Fruit fly (Drosophila melanogaster) whole organism, embryonic: ENCODE data around the gene gfzf.

Source experiments
- Ada2b ChIP-seq: fragments of 200-800 bp; sonication (Bioruptor generic); IDR thresholded peaks from 2 replicates; pipeline ENCODE4 v1.3.6; 2022; ENCODE audit warnings: missing biosample characterization, missing genetic modification characterization
- B-H2 ChIP-seq: fragments of 200-800 bp; sonication (Bioruptor generic); optimal IDR thresholded peaks from 2 replicates; lab custom pipeline; 2018; ENCODE audit warnings: missing biosample characterization, mild to moderate bottlenecking, missing genetic modification characterization
- CG10366 ChIP-seq: fragments of 200-800 bp; sonication (Bioruptor generic); IDR thresholded peaks from 2 replicates; pipeline ENCODE4 v1.3.6; 2022; ENCODE audit warnings: missing biosample characterization, missing genetic modification characterization
- CG11093 ChIP-seq: fragments of 200-800 bp; sonication (Bioruptor generic); IDR thresholded peaks from 3 replicates; pipeline ENCODE4 v1.3.6; 2022; ENCODE audit warnings: missing biosample characterization, missing genetic modification characterization
- CG11456 ChIP-seq: fragments of 200-800 bp; sonication (Bioruptor generic); IDR thresholded peaks from 3 replicates; pipeline ENCODE4 v1.3.6; 2022; ENCODE audit warnings: missing biosample characterization, missing genetic modification characterization
- CG11696 ChIP-seq: fragments of 200-800 bp; sonication (Bioruptor generic); IDR thresholded peaks from 2 replicates; pipeline ENCODE4 v1.3.6; 2022; ENCODE audit warnings: missing biosample characterization, missing genetic modification characterization
- CG13624 ChIP-seq: fragments of 200-800 bp; sonication (Bioruptor generic); optimal IDR thresholded peaks from 2 replicates; lab custom pipeline; 2016; ENCODE audit warnings: missing biosample characterization, missing genetic modification characterization
- CG14710 ChIP-seq: fragments of 200-800 bp; sonication (Bioruptor generic); optimal IDR thresholded peaks from 3 replicates; lab custom pipeline; 2019; ENCODE audit warnings: missing biosample characterization, mild to moderate bottlenecking, missing genetic modification characterization, moderate library complexity
- CG15011 ChIP-seq: fragments of 200-800 bp; sonication (Bioruptor generic); optimal IDR thresholded peaks from 3 replicates; lab custom pipeline; 2018; ENCODE audit warnings: missing biosample characterization, mild to moderate bottlenecking, missing genetic modification characterization
- CG1529 ChIP-seq: fragments of 200-800 bp; sonication (Bioruptor generic); optimal IDR thresholded peaks from 3 replicates; lab custom pipeline; 2018; ENCODE audit warnings: missing biosample characterization, missing genetic modification characterization
- CG15696 ChIP-seq: fragments of 200-800 bp; sonication (Bioruptor generic); optimal IDR thresholded peaks from 2 replicates; lab custom pipeline; 2019; ENCODE audit warnings: missing biosample characterization, mild to moderate bottlenecking, missing genetic modification characterization, moderate library complexity
- CG1602 ChIP-seq: fragments of 200-800 bp; sonication (Bioruptor generic); optimal IDR thresholded peaks from 3 replicates; lab custom pipeline; 2016; ENCODE audit warnings: missing biosample characterization, missing genetic modification characterization
- CG2199 ChIP-seq: fragments of 200-800 bp; sonication (Bioruptor generic); IDR thresholded peaks from 3 replicates; pipeline ENCODE4 v1.3.6; 2022; ENCODE audit warnings: missing biosample characterization, missing genetic modification characterization
- CG2712 ChIP-seq: fragments of 200-800 bp; optimal IDR thresholded peaks from 3 replicates; lab custom pipeline; 2019; ENCODE audit warnings: missing biosample characterization, mild to moderate bottlenecking, missing genetic modification characterization, moderate library complexity
- CG30020 ChIP-seq: fragments of 200-800 bp; optimal IDR thresholded peaks from 2 replicates; lab custom pipeline; 2019; ENCODE audit warnings: missing biosample characterization, mild to moderate bottlenecking, missing genetic modification characterization, moderate library complexity
- CG34422 ChIP-seq: fragments of 200-800 bp; sonication (Bioruptor generic); IDR thresholded peaks from 3 replicates; pipeline ENCODE4 v1.3.6; 2022; ENCODE audit warnings: missing biosample characterization, missing genetic modification characterization
- CG4360 ChIP-seq: fragments of 200-800 bp; sonication (Bioruptor generic); IDR thresholded peaks from 2 replicates; pipeline ENCODE4 v1.3.6; 2022; ENCODE audit warnings: missing biosample characterization, missing genetic modification characterization
- CG4424 ChIP-seq: fragments of 200-800 bp; sonication (Bioruptor generic); optimal IDR thresholded peaks from 3 replicates; lab custom pipeline; 2016; ENCODE audit warnings: missing biosample characterization, missing genetic modification characterization
- CG4820 ChIP-seq: fragments of 200-800 bp; sonication (Bioruptor generic); optimal IDR thresholded peaks from 3 replicates; lab custom pipeline; 2016; ENCODE audit warnings: missing biosample characterization, missing genetic modification characterization
- CG7271 ChIP-seq: fragments of 200-800 bp; sonication (Bioruptor generic); optimal IDR thresholded peaks from 2 replicates; lab custom pipeline; 2018; ENCODE audit warnings: missing biosample characterization, mild to moderate bottlenecking, missing genetic modification characterization, moderate library complexity
- CG7556 ChIP-seq: fragments of 200-800 bp; sonication (Bioruptor generic); optimal IDR thresholded peaks from 2 replicates; lab custom pipeline; 2017; ENCODE audit warnings: missing biosample characterization, mild to moderate bottlenecking, missing genetic modification characterization
- CG8478 ChIP-seq: fragments of >200 bp; optimal IDR thresholded peaks from 2 replicates; lab custom pipeline; 2018
- CG9876 ChIP-seq: fragments of 200-800 bp; sonication (Bioruptor generic); optimal IDR thresholded peaks from 2 replicates; lab custom pipeline; 2016; ENCODE audit warnings: missing biosample characterization, missing genetic modification characterization
- CHES-1-like ChIP-seq: fragments of 200-800 bp; sonication (Bioruptor generic); optimal IDR thresholded peaks from 2 replicates; lab custom pipeline; 2016; ENCODE audit warnings: missing biosample characterization, missing genetic modification characterization
- CTCF ChIP-seq: fragments of 200-800 bp; sonication (Bioruptor generic); optimal IDR thresholded peaks from 2 replicates; lab custom pipeline; 2017; ENCODE audit warnings: missing biosample characterization, mild to moderate bottlenecking, missing genetic modification characterization, moderate library complexity
- CkIIα-i1 ChIP-seq: fragments of 200-800 bp; sonication (Bioruptor generic); IDR thresholded peaks from 2 replicates; pipeline ENCODE4 v1.3.6; 2022; ENCODE audit warnings: missing biosample characterization, missing genetic modification characterization
- Doc2 ChIP-seq: fragments of 200-800 bp; sonication (Bioruptor generic); IDR thresholded peaks from 2 replicates; pipeline ENCODE4 v1.3.6; 2022; ENCODE audit warnings: missing biosample characterization, missing genetic modification characterization
- E2f1 ChIP-seq: fragments of 200-800 bp; sonication (Bioruptor generic); IDR thresholded peaks from 2 replicates; pipeline ENCODE4 v1.3.6; 2022; ENCODE audit warnings: missing biosample characterization, missing genetic modification characterization
- GATAe ChIP-seq: fragments of 200-800 bp; sonication (Bioruptor generic); conservative IDR thresholded peaks from 2 replicates; pipeline ENCODE4 v1.3.6; 2022; ENCODE audit warnings: missing biosample characterization, missing genetic modification characterization
- HLH3B ChIP-seq: fragments of 200-800 bp; sonication (Bioruptor generic); IDR thresholded peaks from 2 replicates; pipeline ENCODE4 v1.3.6; 2022; ENCODE audit warnings: missing biosample characterization, missing genetic modification characterization
- Hey ChIP-seq: fragments of 200-800 bp; sonication (Bioruptor generic); optimal IDR thresholded peaks from 3 replicates; lab custom pipeline; 2018; ENCODE audit warnings: missing biosample characterization, mild to moderate bottlenecking, missing genetic modification characterization
- MBD-R2 ChIP-seq: fragments of 200-800 bp; sonication (Bioruptor generic); IDR thresholded peaks from 2 replicates; pipeline ENCODE4 v1.3.6; 2022; ENCODE audit warnings: missing biosample characterization, missing genetic modification characterization
- Max ChIP-seq: fragments of 200-800 bp; sonication (Bioruptor generic); optimal IDR thresholded peaks from 2 replicates; lab custom pipeline; 2016; ENCODE audit warnings: missing biosample characterization, mild to moderate bottlenecking, missing genetic modification characterization
- Meics ChIP-seq: fragments of 200-800 bp; sonication (Bioruptor generic); optimal IDR thresholded peaks from 2 replicates; lab custom pipeline; 2017; ENCODE audit warnings: missing biosample characterization, mild to moderate bottlenecking, missing genetic modification characterization
- NK7.1 ChIP-seq: fragments of 200-800 bp; sonication (Bioruptor generic); optimal IDR thresholded peaks from 3 replicates; lab custom pipeline; 2016; ENCODE audit warnings: missing biosample characterization, missing genetic modification characterization
- Sin3A ChIP-seq: fragments of >200 bp; optimal IDR thresholded peaks from 2 replicates; lab custom pipeline; 2018
- Sox102F ChIP-seq: fragments of 200-800 bp; sonication (Bioruptor generic); optimal IDR thresholded peaks from 2 replicates; lab custom pipeline; 2018; ENCODE audit warnings: missing biosample characterization, mild to moderate bottlenecking, missing genetic modification characterization, moderate library complexity
- Xrp1 ChIP-seq: fragments of 200-800 bp; sonication (Bioruptor generic); IDR thresholded peaks from 2 replicates; pipeline ENCODE4 v1.3.6; 2022; ENCODE audit warnings: missing biosample characterization, missing genetic modification characterization
- ac ChIP-seq: fragments of 200-800 bp; sonication (Bioruptor generic); optimal IDR thresholded peaks from 3 replicates; lab custom pipeline; 2017; ENCODE audit warnings: missing biosample characterization, mild to moderate bottlenecking, missing genetic modification characterization
- chinmo ChIP-seq: fragments of 200-800 bp; sonication (Bioruptor generic); IDR thresholded peaks from 4 replicates; pipeline ENCODE4 v1.3.6; 2022; ENCODE audit warnings: missing biosample characterization, missing genetic modification characterization; ENCODE audit not compliant: partially characterized antibody
- dm ChIP-seq: fragments of 200-800 bp; sonication (Bioruptor generic); optimal IDR thresholded peaks from 3 replicates; lab custom pipeline; 2016; ENCODE audit warnings: missing biosample characterization, missing genetic modification characterization
- ewg ChIP-seq: fragments of 200-800 bp; sonication (Bioruptor generic); optimal IDR thresholded peaks from 3 replicates; lab custom pipeline; 2017; ENCODE audit warnings: mild to moderate bottlenecking, missing biosample characterization, missing genetic modification reagents, missing genetic modification characterization
- oc ChIP-seq: fragments of 200-800 bp; sonication (Bioruptor generic); optimal IDR thresholded peaks from 2 replicates; lab custom pipeline; 2018; ENCODE audit warnings: missing biosample characterization, mild to moderate bottlenecking, missing genetic modification characterization, moderate library complexity
- pnt ChIP-seq: fragments of 200-800 bp; sonication (Bioruptor generic); optimal IDR thresholded peaks from 3 replicates; lab custom pipeline; 2016; ENCODE audit warnings: missing biosample characterization, missing genetic modification characterization
- sc ChIP-seq, 3 experiments: fragments of >200 bp in 2 of 3; fragments of 200-800 bp in 1 of 3; sonication (Bioruptor generic) in 1 of 3; optimal IDR thresholded peaks; 2 replicates in 2 of 3; 3 replicates in 1 of 3; lab custom pipeline; 2017; ENCODE audit warnings: mild to moderate bottlenecking in 1 of 3, missing biosample characterization in 1 of 3, missing genetic modification characterization in 1 of 3, missing genetic modification reagents in 1 of 3
- sd ChIP-seq: fragments of 200-800 bp; sonication (Bioruptor generic); optimal IDR thresholded peaks from 3 replicates; lab custom pipeline; 2018; ENCODE audit warnings: missing biosample characterization, mild to moderate bottlenecking, missing genetic modification characterization, moderate library complexity
- sisA ChIP-seq: fragments of 200-800 bp; sonication (Bioruptor generic); IDR thresholded peaks from 2 replicates; pipeline ENCODE4 v1.3.6; 2022; ENCODE audit warnings: missing biosample characterization, missing genetic modification characterization
- slp2 ChIP-seq: fragments of 200-800 bp; sonication (Bioruptor generic); optimal IDR thresholded peaks from 2 replicates; lab custom pipeline; 2016; ENCODE audit warnings: missing biosample characterization, missing genetic modification characterization
- sqz ChIP-seq: fragments of 200-800 bp; sonication (Bioruptor generic); optimal IDR thresholded peaks from 3 replicates; lab custom pipeline; 2018; ENCODE audit warnings: missing biosample characterization, mild to moderate bottlenecking, missing genetic modification characterization
- tio ChIP-seq: fragments of 200-800 bp; sonication (Bioruptor generic); optimal IDR thresholded peaks from 2 replicates; lab custom pipeline; 2017; ENCODE audit warnings: missing biosample characterization, missing genetic modification characterization, inconsistent platforms
- tup ChIP-seq: fragments of 200-800 bp; sonication (Bioruptor generic); optimal IDR thresholded peaks from 2 replicates; lab custom pipeline; 2016; ENCODE audit warnings: missing biosample characterization, mild to moderate bottlenecking, missing genetic modification characterization, moderate library complexity
- wek ChIP-seq: fragments of 200-800 bp; sonication (Bioruptor generic); optimal IDR thresholded peaks from 3 replicates; lab custom pipeline; 2018; ENCODE audit warnings: missing biosample characterization, mild to moderate bottlenecking, missing genetic modification characterization, moderate library complexity
- zen ChIP-seq: fragments of 200-800 bp; sonication (Bioruptor generic); optimal IDR thresholded peaks from 3 replicates; lab custom pipeline; 2018; ENCODE audit warnings: missing biosample characterization, mild to moderate bottlenecking, missing genetic modification characterization, moderate library complexity
- zfh1 ChIP-seq: fragments of 200-800 bp; sonication (Bioruptor generic); IDR thresholded peaks from 3 replicates; pipeline ENCODE4 v1.3.6; 2022; ENCODE audit warnings: missing biosample characterization, missing genetic modification characterization

gfzf gene

DNA sequence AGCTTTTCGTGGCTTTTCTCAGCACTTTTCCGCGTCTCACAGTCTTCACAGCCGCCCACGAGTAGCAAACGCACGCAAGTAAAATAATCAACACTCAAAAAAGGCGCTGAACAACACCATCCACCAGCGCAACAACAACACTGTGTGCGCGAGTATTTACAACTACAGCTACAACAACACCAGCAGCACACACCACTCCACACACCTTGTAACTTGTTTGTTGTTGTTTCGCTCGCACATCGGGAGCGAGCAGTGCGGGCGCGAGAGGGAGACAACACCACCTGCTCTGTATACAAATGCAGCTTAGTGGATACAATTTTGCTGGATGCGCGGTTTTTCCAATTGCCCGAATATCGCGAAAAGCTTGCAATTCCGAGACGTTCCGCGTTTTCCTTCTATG is 27.1 kb downstream of the gfzf start:
- TF ChIP-seq Meics (GFP tag; lab: Kevin White, UChicago) (no peak), oc (tag; lab: Kevin White, UChicago) (no peak), CG2199 (GFP tag; lab: Robert Waterston, UW) (peak; percentile 66; the same call in 1 of the 3 replicates), Hey (no peak), ewg (GFP tag; lab: Kevin White, UChicago) (peak; percentile 20), CG8478 (peak; percentile 94), sd (tag; lab: Kevin White, UChicago) (peak; percentile 82), CG7556 (GFP tag; lab: Kevin White, UChicago) (no peak), Xrp1 (no peak), CG11093 (no peak), chinmo (GFP tag; lab: Robert Waterston, UW) (peak; percentile 90), CG34422 (0 out of 3 replicates have a peak, but pooled peaks have one; percentile 67), slp2 (GFP tag; lab: Kevin White, UChicago) (no peak), dm (GFP tag; lab: Kevin White, UChicago) (no peak), E2f1 (no peak), CG10366 (GFP tag; lab: Robert Waterston, UW) (no peak), CG15696 (tag; lab: Kevin White, UChicago) (no peak), CG11696 (no peak), zfh1 (GFP tag; lab: Robert Waterston, UW) (no peak), CG14710 (tag; lab: Kevin White, UChicago) (no peak), CG4360 (peak; percentile 100), tio (no peak), MBD-R2 (no peak; the same call in 1 of the 2 replicates), ac (no peak), CG13624 (no peak), CG2712 (tag; lab: Kevin White, UChicago) (no peak), Sin3A (no peak), tup (GFP tag; lab: Kevin White, UChicago) (no peak), CHES-1-like (no peak), CG7271 (tag; lab: Kevin White, UChicago) (no peak), sqz (GFP tag; lab: Kevin White, UChicago) (no peak), B-H2 (GFP tag; lab: Kevin White, UChicago) (no peak), NK7.1 (no peak), Max (GFP tag; lab: Kevin White, UChicago) (no peak), pnt (GFP tag; lab: Kevin White, UChicago) (no peak), HLH3B (no peak), CG30020 (tag; lab: Kevin White, UChicago) (no peak), CG1529 (GFP tag; lab: Kevin White, UChicago) (no peak), CG4820 (GFP tag; lab: Kevin White, UChicago) (no peak), Doc2 (GFP tag; lab: Robert Waterston, UW) (no peak), sc (optimal IDR thresholded peaks at IDR 0.05; lab: Kevin White, UChicago) (no peak), sc (GFP tag; optimal IDR thresholded peaks at IDR 0.05; lab: Kevin White, UChicago) (no peak), CTCF (GFP tag; lab: Kevin White, UChicago) (no peak), CG9876 (GFP tag; lab: Kevin White, UChicago) (no peak), CG1602 (GFP tag; lab: Kevin White, UChicago) (no peak), CG11456 (no peak), CG15011 (GFP tag; lab: Kevin White, UChicago) (no peak), Ada2b (GFP tag; lab: Robert Waterston, UW) (no peak), CkIIα-i1 (GFP tag; lab: Robert Waterston, UW) (no peak), zen (tag; lab: Kevin White, UChicago) (no peak), wek (GFP tag; lab: Kevin White, UChicago) (no peak), Sox102F (GFP tag; lab: Kevin White, UChicago) (no peak), sisA (GFP tag; lab: Robert Waterston, UW) (no peak), CG4424 (GFP tag; lab: Kevin White, UChicago) (no peak), GATAe (GFP tag; lab: Robert Waterston, UW) (no peak)
